Worm (Caenorhabditis elegans): ENCODE measurements around the gene smc-6.

The smc-6 gene

ce11 chrII:11620630-11621246 is 42.2 kb downstream of the smc-6 start:
- TF ChIP-seq fkh-2 (tag; optimal IDR thresholded peaks at IDR 0.05) = no peak
- peak; percentile 80 for TF ChIP-seq pha-4 (tag; optimal IDR thresholded peaks at IDR 0.05)
- TF ChIP-seq nhr-25 (tag; optimal IDR thresholded peaks at IDR 0.05) = peak; percentile 61

ce11 chrII:11621576-11621975 is 43.1 kb downstream of the smc-6 start:
- TF ChIP-seq pqm-1 (tag; optimal IDR thresholded peaks at IDR 0.05) = no peak
- no peak for TF ChIP-seq pha-4 (tag; optimal IDR thresholded peaks at IDR 0.05)
- no peak for TF ChIP-seq ztf-11 (tag; optimal IDR thresholded peaks at IDR 0.05)
- TF ChIP-seq lin-39 (tag; optimal IDR thresholded peaks at IDR 0.05) = peak; percentile 48
- TF ChIP-seq ceh-82 (tag; optimal IDR thresholded peaks at IDR 0.05) = peak; percentile 3
- TF ChIP-seq hmg-11 (tag; optimal IDR thresholded peaks at IDR 0.05) = peak; percentile 51
- TF ChIP-seq nfya-1 (tag; optimal IDR thresholded peaks at IDR 0.05; ENCODE audit: insufficient read depth) = peak; percentile 57

DNA sequence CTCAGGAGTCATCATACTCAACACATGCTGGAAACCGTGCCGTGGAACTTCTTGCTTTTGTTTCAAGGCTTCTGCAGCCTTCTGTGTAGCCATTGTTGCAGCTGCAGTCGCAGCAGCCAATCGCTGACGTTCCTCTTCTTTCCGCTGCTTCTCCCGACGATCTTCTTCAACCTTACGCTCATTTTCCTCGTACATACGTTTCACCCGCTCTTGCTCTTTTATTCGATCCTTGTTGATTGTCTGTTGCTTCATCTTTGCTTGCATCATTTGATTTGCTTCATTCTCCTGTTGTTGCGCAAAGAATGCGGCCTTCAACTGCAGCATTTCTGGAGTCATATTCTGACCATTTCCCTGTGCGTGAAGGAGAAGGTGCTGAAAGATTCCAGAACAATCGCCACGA is 44.1 kb downstream of the smc-6 start:
- TF ChIP-seq zag-1 (tag; optimal IDR thresholded peaks at IDR 0.05) (no peak), jun-1 (tag; optimal IDR thresholded peaks at IDR 0.05) (no peak), nhr-76 (tag; optimal IDR thresholded peaks at IDR 0.05) (no peak), mdl-1 (tag; optimal IDR thresholded peaks at IDR 0.05) (no peak), unc-62 (GFP tag; optimal IDR thresholded peaks at IDR 0.05) (no peak), sea-2 (GFP tag; optimal IDR thresholded peaks at IDR 0.05) (no peak)

ce11 chrII:11627904-11628303 is 49.4 kb downstream of the smc-6 start:
- TF ChIP-seq ceh-82 (tag; optimal IDR thresholded peaks at IDR 0.05) (no peak), ceh-9 (tag; optimal IDR thresholded peaks at IDR 0.05) (no peak), tbx-2 (tag; optimal IDR thresholded peaks at IDR 0.05) (no peak)

ce11 chrII:11629957-11630356 is 51.4 kb downstream of the smc-6 start:
- TF ChIP-seq fkh-10 (GFP tag; optimal IDR thresholded peaks at IDR 0.05) = no peak
- TF ChIP-seq egl-5 (tag; optimal IDR thresholded peaks at IDR 0.05) = peak; percentile 15
- TF ChIP-seq nfya-1 (tag; optimal IDR thresholded peaks at IDR 0.05; ENCODE audit: insufficient read depth) = no peak
- TF ChIP-seq ama-1 (optimal IDR thresholded peaks at IDR 0.05) = peak; percentile 11
- no peak for TF ChIP-seq ztf-11 (tag; optimal IDR thresholded peaks at IDR 0.05)
- TF ChIP-seq pha-4 (tag; optimal IDR thresholded peaks at IDR 0.05) = no peak
- no peak for TF ChIP-seq nhr-12 (tag; optimal IDR thresholded peaks at IDR 0.05)
- TF ChIP-seq unc-39 (tag; optimal IDR thresholded peaks at IDR 0.05) = no peak
- TF ChIP-seq ceh-9 (tag; optimal IDR thresholded peaks at IDR 0.05) = no peak
- TF ChIP-seq unc-62 (GFP tag; optimal IDR thresholded peaks at IDR 0.05) = no peak
- no peak for TF ChIP-seq nhr-28 (tag; optimal IDR thresholded peaks at IDR 0.05)

All from whole organism, L3 larva.